Fruit fly (Drosophila melanogaster) whole organism, embryonic: ENCODE measurements around the gene Est-P.

Experiments used
- Abd-B ChIP-seq: fragments of 200-800 bp; sonication (Bioruptor generic); optimal IDR thresholded peaks from 2 replicates; lab custom pipeline; 2018; ENCODE audit warnings: missing biosample characterization, mild to moderate bottlenecking, missing genetic modification characterization, moderate library complexity
- Ada2b ChIP-seq: fragments of 200-800 bp; sonication (Bioruptor generic); IDR thresholded peaks from 2 replicates; pipeline ENCODE4 v1.3.6; 2022; ENCODE audit warnings: missing biosample characterization, missing genetic modification characterization
- Atf6 ChIP-seq: fragments of 200-800 bp; sonication (Bioruptor generic); IDR thresholded peaks from 2 replicates; pipeline ENCODE4 v1.3.6; 2022; ENCODE audit warnings: missing biosample characterization, missing genetic modification characterization
- BEAF-32 ChIP-seq: fragments of 200-800 bp; sonication (Bioruptor generic); optimal IDR thresholded peaks from 3 replicates; lab custom pipeline; 2017; ENCODE audit warnings: missing biosample characterization, missing genetic modification characterization, mild to moderate bottlenecking, moderate library complexity, missing genetic modification reagents
- Bteb2 ChIP-seq: fragments of 200-800 bp; sonication (Bioruptor generic); optimal IDR thresholded peaks from 2 replicates; lab custom pipeline; 2016; ENCODE audit warnings: missing biosample characterization, missing genetic modification characterization
- CG15696 ChIP-seq: fragments of 200-800 bp; sonication (Bioruptor generic); optimal IDR thresholded peaks from 2 replicates; lab custom pipeline; 2019; ENCODE audit warnings: missing biosample characterization, mild to moderate bottlenecking, missing genetic modification characterization, moderate library complexity
- CG1647 ChIP-seq: fragments of 200-800 bp; sonication (Bioruptor generic); optimal IDR thresholded peaks from 3 replicates; lab custom pipeline; 2016; ENCODE audit warnings: missing biosample characterization, missing genetic modification characterization
- CG1792 ChIP-seq: fragments of 200-800 bp; sonication (Bioruptor generic); optimal IDR thresholded peaks from 2 replicates; lab custom pipeline; 2016; ENCODE audit warnings: missing biosample characterization, missing genetic modification characterization
- CG1832 ChIP-seq: fragments of 200-800 bp; sonication (Bioruptor generic); optimal IDR thresholded peaks from 2 replicates; lab custom pipeline; 2017; ENCODE audit warnings: missing biosample characterization, mild to moderate bottlenecking, missing genetic modification characterization, inconsistent platforms
- CG2712 ChIP-seq: fragments of 200-800 bp; optimal IDR thresholded peaks from 3 replicates; lab custom pipeline; 2019; ENCODE audit warnings: missing biosample characterization, mild to moderate bottlenecking, missing genetic modification characterization, moderate library complexity
- CG33213 ChIP-seq: fragments of 200-800 bp; sonication (Bioruptor generic); optimal IDR thresholded peaks from 3 replicates; lab custom pipeline; 2016; ENCODE audit warnings: missing biosample characterization, missing genetic modification characterization
- CG33557 ChIP-seq: fragments of 200-800 bp; sonication (Bioruptor generic); optimal IDR thresholded peaks from 2 replicates; lab custom pipeline; 2019; ENCODE audit warnings: missing biosample characterization, mild to moderate bottlenecking, missing genetic modification characterization, moderate library complexity
- CG34422 ChIP-seq: fragments of 200-800 bp; sonication (Bioruptor generic); IDR thresholded peaks from 3 replicates; pipeline ENCODE4 v1.3.6; 2022; ENCODE audit warnings: missing biosample characterization, missing genetic modification characterization
- CG7839 ChIP-seq: fragments of 200-800 bp; sonication (Bioruptor generic); optimal IDR thresholded peaks from 3 replicates; lab custom pipeline; 2018; ENCODE audit warnings: missing biosample characterization, mild to moderate bottlenecking, missing genetic modification characterization, moderate library complexity
- CG9215 ChIP-seq: fragments of 200-800 bp; sonication (Bioruptor generic); IDR thresholded peaks from 2 replicates; pipeline ENCODE4 v1.3.6; 2022; ENCODE audit warnings: missing biosample characterization, missing genetic modification characterization
- CG9437 ChIP-seq: fragments of 200-800 bp; sonication (Bioruptor generic); optimal IDR thresholded peaks from 2 replicates; lab custom pipeline; 2018; ENCODE audit warnings: missing biosample characterization, mild to moderate bottlenecking, missing genetic modification characterization
- CG9817 ChIP-seq: fragments of 200-800 bp; sonication (Bioruptor generic); optimal IDR thresholded peaks from 2 replicates; lab custom pipeline; 2018; ENCODE audit warnings: missing biosample characterization, mild to moderate bottlenecking, missing genetic modification characterization, moderate library complexity
- HLH4C ChIP-seq: fragments of 200-800 bp; sonication (Bioruptor generic); IDR thresholded peaks from 3 replicates; pipeline ENCODE4 v1.3.6; 2022; ENCODE audit warnings: missing biosample characterization, missing genetic modification characterization; ENCODE audit not compliant: partially characterized antibody
- HmgZ ChIP-seq: fragments of 200-800 bp; sonication (Bioruptor generic); optimal IDR thresholded peaks from 2 replicates; lab custom pipeline; 2018; ENCODE audit warnings: missing biosample characterization, mild to moderate bottlenecking, missing genetic modification characterization
- Hmx ChIP-seq: fragments of 200-800 bp; sonication (Bioruptor generic); optimal IDR thresholded peaks from 2 replicates; lab custom pipeline; 2016; ENCODE audit warnings: missing biosample characterization, missing genetic modification characterization
- MESR4 ChIP-seq: fragments of 200-800 bp; sonication (Bioruptor generic); optimal IDR thresholded peaks from 2 replicates; lab custom pipeline; 2018; ENCODE audit warnings: missing biosample characterization, mild to moderate bottlenecking, missing genetic modification characterization, moderate library complexity
- Nf-YB ChIP-seq: fragments of 200-800 bp; sonication (Bioruptor generic); optimal IDR thresholded peaks from 3 replicates; lab custom pipeline; 2019; ENCODE audit warnings: missing biosample characterization, mild to moderate bottlenecking, missing genetic modification characterization, moderate library complexity
- Rfx ChIP-seq: fragments of 200-800 bp; sonication (Bioruptor generic); IDR thresholded peaks from 2 replicates; pipeline ENCODE4 v1.3.6; 2022; ENCODE audit warnings: missing biosample characterization, missing genetic modification characterization
- Sin3A ChIP-seq: fragments of >200 bp; optimal IDR thresholded peaks from 2 replicates; lab custom pipeline; 2018
- Tbp ChIP-seq: fragments of >200 bp; optimal IDR thresholded peaks from 2 replicates; lab custom pipeline; 2018; ENCODE audit warnings: missing biosample characterization, missing genetic modification characterization
- cas ChIP-seq: fragments of 200-800 bp; sonication (Bioruptor generic); IDR thresholded peaks from 2 replicates; pipeline ENCODE4 v1.3.6; 2022; ENCODE audit warnings: missing biosample characterization, missing genetic modification characterization
- dimm ChIP-seq: fragments of 200-800 bp; sonication (Bioruptor generic); IDR thresholded peaks from 2 replicates; pipeline ENCODE4 v1.3.6; 2022; ENCODE audit warnings: missing biosample characterization, missing genetic modification characterization
- dm ChIP-seq: fragments of 200-800 bp; sonication (Bioruptor generic); optimal IDR thresholded peaks from 3 replicates; lab custom pipeline; 2016; ENCODE audit warnings: missing biosample characterization, missing genetic modification characterization
- dmrt99B ChIP-seq: fragments of 200-800 bp; sonication (Bioruptor generic); optimal IDR thresholded peaks from 2 replicates; lab custom pipeline; 2018; ENCODE audit warnings: missing biosample characterization, mild to moderate bottlenecking, missing genetic modification characterization, moderate library complexity
- dpn ChIP-seq, 2 experiments: fragments of 200-800 bp; sonication (Bioruptor generic); optimal IDR thresholded peaks; 3 replicates each; lab custom pipeline; 2016; ENCODE audit warnings: missing biosample characterization in 2 of 2, missing genetic modification characterization in 2 of 2
- eve ChIP-seq, 2 experiments: fragments of >200 bp; optimal IDR thresholded peaks; 2 replicates each; lab custom pipeline; 2017; ENCODE audit warnings: missing biosample characterization in 2 of 2, missing genetic modification characterization in 2 of 2
- fd102C ChIP-seq: fragments of 200-800 bp; sonication (Bioruptor generic); optimal IDR thresholded peaks from 2 replicates; lab custom pipeline; 2018; ENCODE audit warnings: missing biosample characterization, mild to moderate bottlenecking, missing genetic modification characterization, moderate library complexity
- grn ChIP-seq: fragments of 200-800 bp; sonication (Bioruptor generic); optimal IDR thresholded peaks from 3 replicates; lab custom pipeline; 2017; ENCODE audit warnings: missing biosample characterization, missing genetic modification characterization
- jigr1 ChIP-seq: fragments of 200-800 bp; sonication (Bioruptor generic); IDR thresholded peaks from 3 replicates; pipeline ENCODE4 v1.3.6; 2022; ENCODE audit warnings: missing biosample characterization, missing genetic modification characterization
- lov ChIP-seq, 2 experiments: fragments of 200-800 bp in 1 of 2; fragments of >200 bp in 1 of 2; sonication (Bioruptor generic) in 1 of 2; IDR thresholded peaks in 1 of 2; optimal IDR thresholded peaks in 1 of 2; 2 replicates in 1 of 2; 3 replicates in 1 of 2; pipeline versions ENCODE4 v1.3.6 to Lab custom; 2017 to 2022; ENCODE audit warnings: missing biosample characterization in 1 of 2, missing genetic modification characterization in 1 of 2
- odd ChIP-seq: fragments of 200-800 bp; sonication (Bioruptor generic); optimal IDR thresholded peaks from 2 replicates; lab custom pipeline; 2017; ENCODE audit warnings: missing biosample characterization, mild to moderate bottlenecking, missing genetic modification characterization
- onecut ChIP-seq: fragments of 200-800 bp; sonication (Bioruptor generic); IDR thresholded peaks from 2 replicates; pipeline ENCODE4 v1.3.6; 2022; ENCODE audit warnings: missing biosample characterization, missing genetic modification characterization
- pfk ChIP-seq: fragments of 200-800 bp; sonication (Bioruptor generic); optimal IDR thresholded peaks from 2 replicates; lab custom pipeline; 2018; ENCODE audit warnings: missing biosample characterization, mild to moderate bottlenecking, missing genetic modification characterization, moderate library complexity
- schlank ChIP-seq: fragments of 200-800 bp; sonication (Bioruptor generic); optimal IDR thresholded peaks from 2 replicates; lab custom pipeline; 2018; ENCODE audit warnings: missing biosample characterization, mild to moderate bottlenecking, missing genetic modification characterization
- seq ChIP-seq: fragments of 200-800 bp; sonication (Bioruptor generic); IDR thresholded peaks from 2 replicates; pipeline ENCODE4 v1.3.6; 2022; ENCODE audit warnings: missing biosample characterization, missing genetic modification characterization
- stc ChIP-seq: fragments of 200-800 bp; sonication (Bioruptor generic); IDR thresholded peaks from 2 replicates; pipeline ENCODE4 v1.3.6; 2022; ENCODE audit warnings: missing biosample characterization, missing genetic modification characterization
- sug ChIP-seq: fragments of 200-800 bp; optimal IDR thresholded peaks from 2 replicates; lab custom pipeline; 2019; ENCODE audit warnings: missing biosample characterization, mild to moderate bottlenecking, missing genetic modification characterization, moderate library complexity
- tap ChIP-seq: fragments of 200-800 bp; optimal IDR thresholded peaks from 3 replicates; lab custom pipeline; 2019; ENCODE audit warnings: missing biosample characterization, mild to moderate bottlenecking, missing genetic modification characterization, moderate library complexity
- trem ChIP-seq: fragments of 200-800 bp; optimal IDR thresholded peaks from 3 replicates; lab custom pipeline; 2019; ENCODE audit warnings: missing biosample characterization, mild to moderate bottlenecking, missing genetic modification characterization, moderate library complexity
- unc-4 ChIP-seq: fragments of 200-800 bp; sonication (Bioruptor generic); IDR thresholded peaks from 2 replicates; pipeline ENCODE4 v1.3.6; 2022; ENCODE audit warnings: missing biosample characterization, missing genetic modification characterization; ENCODE audit not compliant: partially characterized antibody
- unpg ChIP-seq: fragments of 200-800 bp; sonication (Bioruptor generic); optimal IDR thresholded peaks from 3 replicates; lab custom pipeline; 2018; ENCODE audit warnings: missing biosample characterization, mild to moderate bottlenecking, missing genetic modification characterization, moderate library complexity
- vnd ChIP-seq: fragments of 200-800 bp; sonication (Bioruptor generic); IDR thresholded peaks from 3 replicates; pipeline ENCODE4 v1.3.6; 2022; ENCODE audit warnings: missing biosample characterization, missing genetic modification characterization; ENCODE audit not compliant: partially characterized antibody

Est-P gene

DNA sequence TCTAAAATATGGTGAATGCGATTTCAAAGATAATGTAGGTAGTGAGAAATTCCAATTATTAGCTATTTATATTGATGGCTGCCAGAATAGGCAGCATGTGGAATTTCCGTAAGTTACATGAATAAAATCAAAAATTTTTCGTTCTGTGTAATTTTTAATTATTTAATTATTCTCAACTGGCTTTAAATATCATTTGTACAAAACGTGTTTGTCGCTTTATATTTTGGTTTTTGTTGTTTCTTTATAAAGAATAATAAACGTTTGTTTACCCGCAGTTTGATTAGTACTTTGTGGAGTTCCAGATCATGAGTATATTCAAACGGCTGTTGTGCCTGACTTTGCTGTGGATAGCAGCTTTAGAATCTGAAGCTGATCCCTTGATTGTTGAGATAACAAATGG, at the start of gene Est-P:
TSS of gene Est-P (plus strand) at position 301 of the 400 bp plus-strand sequence.
- no peak for TF ChIP-seq odd (GFP tag; lab: Kevin White, UChicago)
- TF ChIP-seq Tbp: no peak
- TF ChIP-seq dm (GFP tag; lab: Kevin White, UChicago): no peak
- no peak for TF ChIP-seq pfk (GFP tag; lab: Kevin White, UChicago)
- no peak for TF ChIP-seq Bteb2 (GFP tag; lab: Kevin White, UChicago)
- no peak for TF ChIP-seq tap
- TF ChIP-seq CG1792 (GFP tag; lab: Kevin White, UChicago): no peak
- TF ChIP-seq dpn (GFP tag; optimal IDR thresholded peaks at IDR 0.05; lab: Kevin White, UChicago): no peak
- no peak for TF ChIP-seq eve (GFP tag; optimal IDR thresholded peaks at IDR 0.05; lab: Kevin White, UChicago)
- no peak for TF ChIP-seq grn (GFP tag; lab: Kevin White, UChicago)
- TF ChIP-seq CG34422 (GFP tag; lab: Robert Waterston, UW): no peak
- TF ChIP-seq unc-4 (GFP tag; lab: Robert Waterston, UW): no peak
- no peak for TF ChIP-seq CG9817 (tag; lab: Kevin White, UChicago)

DNA sequence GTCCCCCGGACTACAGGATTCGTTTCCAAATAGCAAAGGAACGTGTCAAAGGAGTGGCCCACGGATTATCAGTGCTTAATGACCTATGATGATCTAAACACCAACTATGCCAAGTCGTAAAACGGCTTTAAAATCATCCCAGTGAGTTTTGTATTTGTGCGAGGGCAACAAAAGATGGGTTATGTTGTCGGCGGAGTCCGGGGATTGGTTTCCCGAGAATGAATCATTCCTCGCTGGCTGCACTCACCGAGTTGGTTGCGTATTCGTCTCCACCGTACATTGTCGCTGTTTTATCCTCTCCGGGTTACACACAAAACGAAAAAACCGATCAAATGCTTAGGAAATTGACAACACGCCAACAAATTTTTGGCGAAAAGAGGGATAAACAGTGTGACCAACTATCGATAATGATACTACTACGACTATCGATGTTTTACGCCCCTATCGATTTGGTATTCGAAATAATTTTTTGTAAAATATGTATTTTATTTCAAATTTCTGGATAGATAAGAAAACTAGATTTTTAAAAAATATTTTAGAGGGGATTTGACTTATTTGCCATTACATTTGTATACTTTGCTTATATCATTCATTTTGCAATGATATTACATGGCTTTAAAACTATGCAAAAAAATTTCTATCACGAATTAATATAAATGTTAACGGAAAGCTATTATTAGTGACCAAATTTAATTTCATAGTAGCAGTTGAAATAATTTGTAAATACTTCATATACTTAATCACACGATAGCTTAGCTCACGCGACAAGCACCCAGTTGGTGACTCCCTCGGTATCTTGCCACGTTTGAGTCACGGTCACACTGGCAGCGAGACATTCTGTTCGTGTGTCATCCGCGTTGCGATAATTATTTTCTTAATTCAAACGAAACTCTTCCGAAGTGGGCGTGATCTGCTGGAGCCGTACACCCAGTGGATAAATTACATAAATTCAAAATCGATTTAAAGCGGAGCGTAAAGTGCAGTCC, 44.5 kb upstream of the Est-P start, which contains the start of the genes eIF3l and Nrx-IV:
TSS of gene eIF3l (minus strand) at position 389 of the 986 bp plus-strand sequence.
TSS of gene Nrx-IV (plus strand) at position 811 of the 986 bp plus-strand sequence.
- TF ChIP-seq CG33557 (GFP tag; lab: Kevin White, UChicago): no peak
- peak; percentile 41 for TF ChIP-seq trem (tag; lab: Kevin White, UChicago)
- TF ChIP-seq CG33213 (GFP tag; lab: Kevin White, UChicago): peak; percentile 18
- no peak for TF ChIP-seq CG7839 (tag; lab: Kevin White, UChicago)
- TF ChIP-seq lov (optimal IDR thresholded peaks at IDR 0.05; lab: Kevin White, UChicago): no peak
- TF ChIP-seq lov (GFP tag; IDR thresholded peaks at IDR 0.05; lab: Robert Waterston, UW): no peak
- TF ChIP-seq vnd (GFP tag; lab: Robert Waterston, UW): peak; percentile 64; the same call in 1 of the 3 replicates
- TF ChIP-seq unc-4 (GFP tag; lab: Robert Waterston, UW): peak; percentile 71
- no peak for TF ChIP-seq Rfx
- no peak for TF ChIP-seq Atf6 (GFP tag; lab: Robert Waterston, UW)
- TF ChIP-seq CG1832 (GFP tag; lab: Kevin White, UChicago): no peak
- no peak for TF ChIP-seq fd102C (GFP tag; lab: Kevin White, UChicago)
- TF ChIP-seq BEAF-32 (GFP tag; lab: Kevin White, UChicago): peak; percentile 88
- TF ChIP-seq dmrt99B: no peak
- TF ChIP-seq CG15696 (tag; lab: Kevin White, UChicago): no peak
- TF ChIP-seq Ada2b (GFP tag; lab: Robert Waterston, UW): no peak
- no peak for TF ChIP-seq seq (GFP tag; lab: Robert Waterston, UW)
- no peak for TF ChIP-seq Nf-YB
- no peak for TF ChIP-seq CG9215 (GFP tag; lab: Robert Waterston, UW)
- TF ChIP-seq cas (GFP tag; lab: Robert Waterston, UW): no peak
- no peak for TF ChIP-seq schlank (tag; lab: Kevin White, UChicago)
- TF ChIP-seq CG2712: no peak
- no peak for TF ChIP-seq jigr1 (GFP tag; lab: Robert Waterston, UW)
- no peak for TF ChIP-seq sug
- peak; percentile 83 for TF ChIP-seq MESR4 (GFP tag; lab: Kevin White, UChicago)
- TF ChIP-seq Abd-B (GFP tag; lab: Kevin White, UChicago): no peak
- peak; percentile 14 for TF ChIP-seq HmgZ (tag; lab: Kevin White, UChicago)
- no peak for TF ChIP-seq unpg (GFP tag; lab: Kevin White, UChicago)
- TF ChIP-seq onecut (GFP tag; lab: Robert Waterston, UW): no peak
- TF ChIP-seq Hmx (GFP tag; lab: Kevin White, UChicago): no peak
- peak; percentile 30 for TF ChIP-seq CG9437
- TF ChIP-seq dimm (GFP tag; lab: Robert Waterston, UW): no peak
- no peak for TF ChIP-seq CG1647 (GFP tag; lab: Kevin White, UChicago)
- no peak for TF ChIP-seq stc
- TF ChIP-seq HLH4C: peak; percentile 69
- peak; percentile 24 for TF ChIP-seq Sin3A
